Worm (Caenorhabditis elegans): ENCODE data around the gene F57B1.1.

ce11 chrV:13195548-13195947 is at the start of gene F57B1.1:
- TF ChIP-seq ama-1 (optimal IDR thresholded peaks at IDR 0.05) (no peak), pes-1 (GFP tag; IDR thresholded peaks at IDR 0.05) (no peak), ceh-13 (GFP tag; optimal IDR thresholded peaks at IDR 0.05) (no peak), scrt-1 (GFP tag; IDR thresholded peaks at IDR 0.05) (no peak), B0310.2 (tag; optimal IDR thresholded peaks at IDR 0.05) (no peak), F13C5.2 (tag; optimal IDR thresholded peaks at IDR 0.05) (no peak), tbx-37 (GFP tag; conservative IDR thresholded peaks at IDR 0.05) (no peak), hnd-1 (tag; optimal IDR thresholded peaks at IDR 0.05) (no peak), aly-1 (tag; optimal IDR thresholded peaks at IDR 0.05) (no peak)

Measured in whole organism, early embryonic.